Fruit fly (Drosophila melanogaster): ENCODE data around the gene RSG7.

- TF ChIP-seq insv (optimal IDR thresholded peaks at IDR 0.05) (no peak), h (optimal IDR thresholded peaks at IDR 0.05) (no peak), ttk (optimal IDR thresholded peaks at IDR 0.05) (no peak), Sin3A (optimal IDR thresholded peaks at IDR 0.05) (no peak)
These were observed 51.0 kb downstream of the RSG7 start for dm6 chrX:16793129-16793748.
